Worm (Caenorhabditis elegans): ENCODE data around the gene pph-4.2.
A peak's percentile ranks its signal among the peaks of the same experiment; 100 is the strongest.

- TF ChIP-seq elt-3 (tag; optimal IDR thresholded peaks at IDR 0.05) (no peak), lin-32 (GFP tag; optimal IDR thresholded peaks at IDR 0.05) (no peak), ces-1 (GFP tag; optimal IDR thresholded peaks at IDR 0.05) (peak; percentile 40), lin-13 (tag; optimal IDR thresholded peaks at IDR 0.05) (peak; percentile 60), mep-1 (tag; optimal IDR thresholded peaks at IDR 0.05) (peak; percentile 26), pha-4 (tag; optimal IDR thresholded peaks at IDR 0.05) (peak; percentile 30), M03D4.4 (tag; optimal IDR thresholded peaks at IDR 0.05) (no peak)
These were observed 7.0 kb downstream of the pph-4.2 start, which contains the start of gene rpt-6 for ce11 chrIII:12370011-12370506.
